Worm (Caenorhabditis elegans) whole organism, mixed stage, embryonic: Measurements from ENCODE around the gene dgk-2.

Experiments used
- M03D4.4 ChIP-seq: sonication (generic microtip); optimal IDR thresholded peaks from 2 replicates; lab custom pipeline; 2017; ENCODE audit warnings: mild to moderate bottlenecking, missing genetic modification characterization, missing compliant biosample characterization
- bed-3 ChIP-seq: fragments of 200-800 bp; sonication (Bioruptor generic); optimal IDR thresholded peaks from 3 replicates; lab custom pipeline; 2018; ENCODE audit warnings: mild to moderate bottlenecking, missing genetic modification characterization, moderate library complexity, missing compliant biosample characterization
- blmp-1 ChIP-seq: fragments of 150-350 bp; optimal IDR thresholded peaks from 2 replicates; lab custom pipeline; 2014; ENCODE audit warnings: missing biosample characterization, missing genetic modification characterization
- ceh-39 ChIP-seq: fragments of 150-350 bp; optimal IDR thresholded peaks from 2 replicates; lab custom pipeline; 2014; ENCODE audit warnings: missing biosample characterization, missing genetic modification characterization
- ceh-43 ChIP-seq: fragments of 200-800 bp; sonication (Bioruptor generic); optimal IDR thresholded peaks from 2 replicates; lab custom pipeline; 2018; ENCODE audit warnings: mild to moderate bottlenecking, missing genetic modification characterization, moderate library complexity, missing compliant biosample characterization
- ceh-83 ChIP-seq: fragments of 200-800 bp; sonication (Bioruptor generic); optimal IDR thresholded peaks from 2 replicates; lab custom pipeline; 2018; ENCODE audit warnings: mild to moderate bottlenecking, missing genetic modification characterization, missing compliant biosample characterization
- cnd-1 ChIP-seq: fragments of 200-800 bp; sonication (Bioruptor generic); optimal IDR thresholded peaks from 2 replicates; lab custom pipeline; 2018; ENCODE audit warnings: mild to moderate bottlenecking, missing genetic modification characterization, missing compliant biosample characterization
- elt-1 ChIP-seq: sonication (generic microtip); optimal IDR thresholded peaks from 2 replicates; lab custom pipeline; 2017; ENCODE audit warnings: missing genetic modification characterization, mild to moderate bottlenecking, missing compliant biosample characterization, antibody characterized with exemption, moderate library complexity, borderline replicate concordance; ENCODE audit not compliant: insufficient read depth
- elt-3 ChIP-seq: fragments of 150-350 bp; optimal IDR thresholded peaks from 2 replicates; lab custom pipeline; 2014; ENCODE audit warnings: missing biosample characterization, missing genetic modification characterization
- ham-2 ChIP-seq: fragments of 200-800 bp; sonication (Bioruptor generic); optimal IDR thresholded peaks from 2 replicates; lab custom pipeline; 2018; ENCODE audit warnings: mild to moderate bottlenecking, missing genetic modification characterization, missing compliant biosample characterization
- hlh-1 ChIP-seq: fragments of 150-350 bp; optimal IDR thresholded peaks from 2 replicates; lab custom pipeline; 2014; ENCODE audit warnings: missing biosample characterization, missing genetic modification reagents, missing genetic modification characterization
- lin-13 ChIP-seq: fragments of 150-350 bp; optimal IDR thresholded peaks from 2 replicates; lab custom pipeline; 2014; ENCODE audit warnings: missing biosample characterization, missing genetic modification characterization
- lin-32 ChIP-seq: fragments of 200-800 bp; sonication (Bioruptor generic); optimal IDR thresholded peaks from 2 replicates; lab custom pipeline; 2018; ENCODE audit warnings: mild to moderate bottlenecking, missing genetic modification characterization, missing compliant biosample characterization
- lsy-2 ChIP-seq: fragments of 150-350 bp; optimal IDR thresholded peaks from 2 replicates; lab custom pipeline; 2014; ENCODE audit warnings: missing biosample characterization, missing genetic modification characterization
- mab-5 ChIP-seq: fragments of 150-350 bp; optimal IDR thresholded peaks from 2 replicates; lab custom pipeline; 2014; ENCODE audit warnings: missing biosample characterization, missing genetic modification characterization
- mep-1 ChIP-seq: fragments of 150-350 bp; optimal IDR thresholded peaks from 2 replicates; lab custom pipeline; 2017; ENCODE audit warnings: missing biosample characterization, missing genetic modification reagents, missing genetic modification characterization, inconsistent platforms
- mls-2 ChIP-seq: sonication (generic microtip); optimal IDR thresholded peaks from 2 replicates; lab custom pipeline; 2016; ENCODE audit warnings: mild to moderate bottlenecking, missing genetic modification characterization, moderate library complexity, missing compliant biosample characterization
- nhr-12 ChIP-seq: fragments of 150-350 bp; optimal IDR thresholded peaks from 2 replicates; lab custom pipeline; 2014; ENCODE audit warnings: missing biosample characterization, missing genetic modification characterization
- nhr-2 ChIP-seq: fragments of 150-350 bp; optimal IDR thresholded peaks from 2 replicates; lab custom pipeline; 2014; ENCODE audit warnings: missing biosample characterization, missing genetic modification characterization
- nhr-237 ChIP-seq: fragments of 150-350 bp; optimal IDR thresholded peaks from 2 replicates; lab custom pipeline; 2014; ENCODE audit warnings: missing biosample characterization, missing genetic modification characterization
- nhr-28 ChIP-seq: fragments of 150-350 bp; optimal IDR thresholded peaks from 2 replicates; lab custom pipeline; 2014; ENCODE audit warnings: missing biosample characterization, missing genetic modification characterization
- pha-4 ChIP-seq: fragments of 150-350 bp; optimal IDR thresholded peaks from 2 replicates; lab custom pipeline; 2018; ENCODE audit warnings: missing biosample characterization, missing genetic modification reagents, missing genetic modification characterization
- snpc-4 ChIP-seq: fragments of 150-350 bp; optimal IDR thresholded peaks from 2 replicates; lab custom pipeline; 2014; ENCODE audit warnings: missing biosample characterization, missing genetic modification characterization
- sptf-1 ChIP-seq: sonication (generic microtip); optimal IDR thresholded peaks from 2 replicates; lab custom pipeline; 2017; ENCODE audit warnings: mild to moderate bottlenecking, missing genetic modification characterization, moderate library complexity, missing compliant biosample characterization
- tbx-8 ChIP-seq: fragments of 200-800 bp; sonication (Bioruptor generic); optimal IDR thresholded peaks from 2 replicates; lab custom pipeline; 2018; ENCODE audit warnings: mild to moderate bottlenecking, missing genetic modification characterization, moderate library complexity, missing compliant biosample characterization
- unc-39 ChIP-seq: fragments of 150-350 bp; optimal IDR thresholded peaks from 2 replicates; lab custom pipeline; 2014; ENCODE audit warnings: missing biosample characterization, missing genetic modification characterization
- unc-62 ChIP-seq: fragments of 150-350 bp; optimal IDR thresholded peaks from 2 replicates; lab custom pipeline; 2014; ENCODE audit warnings: missing biosample characterization, missing genetic modification reagents, missing genetic modification characterization
- zip-8 ChIP-seq: fragments of 150-350 bp; optimal IDR thresholded peaks from 2 replicates; lab custom pipeline; 2014; ENCODE audit warnings: missing biosample characterization, missing genetic modification characterization
- ztf-11 ChIP-seq: fragments of 150-350 bp; optimal IDR thresholded peaks from 2 replicates; lab custom pipeline; 2014; ENCODE audit warnings: missing biosample characterization, missing genetic modification characterization

dgk-2 gene

ce11 chrX:4550987-4551386 is 46.8 kb upstream of the dgk-2 start:
- TF ChIP-seq zip-8 (tag; lab: Kevin White, UChicago): peak; percentile 75
- peak; percentile 99 for TF ChIP-seq ham-2 (GFP tag; lab: Kevin White, UChicago)
- no peak for TF ChIP-seq nhr-237 (tag; lab: Kevin White, UChicago)
- TF ChIP-seq unc-39 (tag; lab: Kevin White, UChicago): no peak
- peak; percentile 81 for TF ChIP-seq elt-1 (tag; lab: Kevin White, UChicago)
- no peak for TF ChIP-seq sptf-1 (tag; lab: Kevin White, UChicago)
- no peak for TF ChIP-seq ceh-83 (GFP tag; lab: Kevin White, UChicago)
- no peak for TF ChIP-seq blmp-1 (tag; lab: Kevin White, UChicago)
- TF ChIP-seq lsy-2 (tag; lab: Kevin White, UChicago): no peak
- TF ChIP-seq pha-4 (tag; lab: Kevin White, UChicago): no peak
- TF ChIP-seq unc-62: no peak
- no peak for TF ChIP-seq nhr-28 (tag; lab: Kevin White, UChicago)

- TF ChIP-seq ham-2 (GFP tag; lab: Kevin White, UChicago): peak; percentile 11
- no peak for TF ChIP-seq bed-3 (GFP tag; lab: Kevin White, UChicago)
These were observed 45.8 kb upstream of the dgk-2 start, which contains the start of gene C07A12.18 for ce11 chrX:4549853-4550596. TSS of gene C07A12.18 (minus strand) at chrX:4549903.

ce11 chrX:4548929-4549328 is 44.7 kb upstream of the dgk-2 start:
- peak; percentile 58 for TF ChIP-seq nhr-2 (tag; lab: Kevin White, UChicago)
- TF ChIP-seq pha-4 (tag; lab: Kevin White, UChicago): no peak
- TF ChIP-seq nhr-237 (tag; lab: Kevin White, UChicago): no peak
- TF ChIP-seq elt-1 (tag; lab: Kevin White, UChicago): peak; percentile 50
- peak; percentile 78 for TF ChIP-seq ham-2 (GFP tag; lab: Kevin White, UChicago)
- TF ChIP-seq bed-3 (GFP tag; lab: Kevin White, UChicago): no peak
- TF ChIP-seq cnd-1 (tag; lab: Kevin White, UChicago): no peak

- TF ChIP-seq nhr-2 (tag; lab: Kevin White, UChicago) (no peak), blmp-1 (tag; lab: Kevin White, UChicago) (no peak), lin-13 (tag; lab: Kevin White, UChicago) (no peak), elt-3 (tag; lab: Kevin White, UChicago) (no peak), mab-5 (tag; lab: Kevin White, UChicago) (no peak), ztf-11 (tag; lab: Kevin White, UChicago) (no peak), tbx-8 (GFP tag; lab: Kevin White, UChicago) (no peak), mls-2 (tag; lab: Kevin White, UChicago) (no peak), mep-1 (tag; lab: Kevin White, UChicago) (no peak), lsy-2 (tag; lab: Kevin White, UChicago) (no peak), pha-4 (tag; lab: Kevin White, UChicago) (no peak), cnd-1 (tag; lab: Kevin White, UChicago) (no peak), nhr-12 (no peak), M03D4.4 (no peak)
These were observed 40.4 kb upstream of the dgk-2 start, which contains the start of gene C07A12.2 for ce11 chrX:4544543-4544942. TSS of gene C07A12.2 (plus strand) at chrX:4544843.

DNA sequence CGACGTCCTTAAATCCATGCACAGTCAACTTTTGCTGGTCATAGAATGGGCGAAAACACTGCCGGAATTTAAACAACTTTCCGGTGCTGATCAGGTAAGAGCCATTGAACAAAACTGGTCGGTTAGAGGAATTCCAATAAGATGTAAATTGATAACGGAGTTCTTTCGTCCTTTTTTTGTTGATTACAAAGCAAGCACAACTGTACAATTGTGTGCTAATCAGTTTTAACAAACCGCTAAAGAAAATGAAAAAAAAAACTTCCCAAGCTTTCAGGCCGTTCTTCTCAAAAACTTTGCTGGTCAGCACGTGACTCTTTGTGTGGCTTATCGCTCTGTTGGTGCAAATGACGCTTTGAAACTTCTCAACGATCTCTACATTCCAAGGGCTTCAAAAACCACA is 29.9 kb upstream of the dgk-2 start:
- no peak for TF ChIP-seq ham-2 (GFP tag; lab: Kevin White, UChicago)
- TF ChIP-seq nhr-2 (tag; lab: Kevin White, UChicago): no peak
- no peak for TF ChIP-seq nhr-237 (tag; lab: Kevin White, UChicago)
- TF ChIP-seq elt-3 (tag; lab: Kevin White, UChicago): no peak
- no peak for TF ChIP-seq lin-32 (GFP tag; lab: Kevin White, UChicago)
- TF ChIP-seq tbx-8 (GFP tag; lab: Kevin White, UChicago): no peak
- no peak for TF ChIP-seq ceh-39 (tag; lab: Kevin White, UChicago)
- no peak for TF ChIP-seq cnd-1 (tag; lab: Kevin White, UChicago)
- no peak for TF ChIP-seq snpc-4 (tag; lab: Kevin White, UChicago)
- no peak for TF ChIP-seq nhr-12
- TF ChIP-seq mab-5 (tag; lab: Kevin White, UChicago): no peak
- no peak for TF ChIP-seq ceh-43 (GFP tag; lab: Kevin White, UChicago)
- TF ChIP-seq hlh-1 (tag; lab: Kevin White, UChicago): no peak
- no peak for TF ChIP-seq zip-8 (tag; lab: Kevin White, UChicago)
